Worm (Caenorhabditis elegans) whole organism, L4/young adult: ENCODE data around the gene srh-292.

Source experiments
- W03F9.2 ChIP-seq: fragments of 150-350 bp; optimal IDR thresholded peaks from 2 replicates; lab custom pipeline; 2014; ENCODE audit warnings: missing biosample characterization, missing genetic modification characterization
- dao-5 ChIP-seq: sonication (generic microtip); optimal IDR thresholded peaks from 2 replicates; lab custom pipeline; 2016; ENCODE audit warnings: missing genotype, missing genetic modification characterization, moderate library complexity, missing compliant biosample characterization
- him-1 ChIP-seq: sonication (generic microtip); optimal IDR thresholded peaks from 2 replicates; lab custom pipeline; 2016; ENCODE audit warnings: missing genotype, missing genetic modification reagents, missing genetic modification characterization, missing compliant biosample characterization

The srh-292 gene

ce11 chrV:17795655-17796054 lies 6.9 kb upstream of the srh-292 start, which contains the start of gene srh-288:
Gene srh-288 (minus strand): TSS chrV:17795755.
- TF ChIP-seq dao-5: no peak
- no peak for TF ChIP-seq W03F9.2 (tag; lab: Kevin White, UChicago)
- no peak for TF ChIP-seq him-1 (tag; lab: Kevin White, UChicago)

ce11 chrV:17798789-17799188 lies 3.8 kb upstream of the srh-292 start, which contains the start of gene srx-18:
Gene srx-18 (minus strand): TSS chrV:17798889.
- no peak for TF ChIP-seq dao-5
- TF ChIP-seq W03F9.2 (tag; lab: Kevin White, UChicago): no peak
- TF ChIP-seq him-1 (tag; lab: Kevin White, UChicago): no peak

- TF ChIP-seq him-1 (tag; lab: Kevin White, UChicago): no peak
- TF ChIP-seq W03F9.2 (tag; lab: Kevin White, UChicago): no peak
- TF ChIP-seq dao-5: no peak
Measured at ce11 chrV:17800538-17800937, 2.0 kb upstream of the srh-292 start, which contains the start of gene srh-287. Gene srh-287 (plus strand): TSS chrV:17800838.

ce11 chrV:17805323-17805722 lies 2.8 kb downstream of the srh-292 start, which contains the start of gene srh-291:
Gene srh-291 (plus strand): TSS chrV:17805623.
- TF ChIP-seq W03F9.2 (tag; lab: Kevin White, UChicago) (no peak), him-1 (tag; lab: Kevin White, UChicago) (no peak), dao-5 (no peak)

- no peak for TF ChIP-seq W03F9.2 (tag; lab: Kevin White, UChicago)
- TF ChIP-seq him-1 (tag; lab: Kevin White, UChicago): no peak
- no peak for TF ChIP-seq dao-5
Measured at ce11 chrV:17810053-17810452, 7.5 kb downstream of the srh-292 start, which contains the start of gene srh-296. Gene srh-296 (plus strand): TSS chrV:17810353.

- TF ChIP-seq W03F9.2 (tag; lab: Kevin White, UChicago): no peak
- no peak for TF ChIP-seq him-1 (tag; lab: Kevin White, UChicago)
- no peak for TF ChIP-seq dao-5
Measured at ce11 chrV:17812127-17812526, 9.6 kb downstream of the srh-292 start.

- TF ChIP-seq him-1 (tag; lab: Kevin White, UChicago) (no peak), W03F9.2 (tag; lab: Kevin White, UChicago) (no peak), dao-5 (no peak)
Measured at ce11 chrV:17818567-17818966, 16.0 kb downstream of the srh-292 start, which contains the start of gene srh-298. Gene srh-298 (plus strand): TSS chrV:17818867.

ce11 chrV:17819704-17820103 lies 17.1 kb downstream of the srh-292 start:
- TF ChIP-seq W03F9.2 (tag; lab: Kevin White, UChicago): no peak
- no peak for TF ChIP-seq dao-5

- TF ChIP-seq W03F9.2 (tag; lab: Kevin White, UChicago) (no peak), dao-5 (no peak), him-1 (tag; lab: Kevin White, UChicago) (no peak)
Measured at ce11 chrV:17821805-17822204, 19.2 kb downstream of the srh-292 start, which contains the start of gene srh-300. Gene srh-300 (plus strand): TSS chrV:17822105.

ce11 chrV:17824610-17825009 lies 22.0 kb downstream of the srh-292 start, which contains the start of gene srh-301:
Gene srh-301 (plus strand): TSS chrV:17824910.
- TF ChIP-seq him-1 (tag; lab: Kevin White, UChicago): no peak
- TF ChIP-seq dao-5: no peak
- no peak for TF ChIP-seq W03F9.2 (tag; lab: Kevin White, UChicago)

ce11 chrV:17828310-17828709 lies 25.7 kb downstream of the srh-292 start, which contains the start of gene srh-304:
Gene srh-304 (plus strand): TSS chrV:17828610.
- TF ChIP-seq him-1 (tag; lab: Kevin White, UChicago) (no peak), W03F9.2 (tag; lab: Kevin White, UChicago) (no peak), dao-5 (no peak)

- TF ChIP-seq dao-5: no peak
- no peak for TF ChIP-seq him-1 (tag; lab: Kevin White, UChicago)
- TF ChIP-seq W03F9.2 (tag; lab: Kevin White, UChicago): no peak
Measured at ce11 chrV:17831350-17831749, 28.8 kb downstream of the srh-292 start, which contains the start of gene srh-303. Gene srh-303 (plus strand): TSS chrV:17831650.

- TF ChIP-seq dao-5 (no peak), W03F9.2 (tag; lab: Kevin White, UChicago) (no peak), him-1 (tag; lab: Kevin White, UChicago) (no peak)
Measured at ce11 chrV:17844106-17844505, 41.5 kb downstream of the srh-292 start, which contains the start of gene srh-286. Gene srh-286 (minus strand): TSS chrV:17844206.

ce11 chrV:17845370-17845967 lies 42.9 kb downstream of the srh-292 start:
- TF ChIP-seq him-1 (tag; lab: Kevin White, UChicago): no peak
